Worm (Caenorhabditis elegans) whole organism, L1 larva: ENCODE data around the gene ears-2.

ENCODE experiments used
- ceh-82 ChIP-seq, 3 experiments: fragments of 150-350 bp in 1 of 3; sonication (generic microtip) in 2 of 3; optimal IDR thresholded peaks; 2 replicates each; lab custom pipeline; 2014 to 2017; ENCODE audit warnings: missing biosample characterization in 3 of 3, missing genetic modification characterization in 3 of 3
- fos-1 ChIP-seq: fragments of 150-350 bp; optimal IDR thresholded peaks from 2 replicates; lab custom pipeline; 2014; ENCODE audit warnings: missing biosample characterization, missing genetic modification characterization
- lir-3 ChIP-seq: sonication (generic microtip); optimal IDR thresholded peaks from 2 replicates; lab custom pipeline; 2016; ENCODE audit warnings: mild to moderate bottlenecking, missing genetic modification characterization, moderate library complexity, missing compliant biosample characterization; ENCODE audit not compliant: poor library complexity
- mdl-1 ChIP-seq, 2 experiments: fragments of 150-350 bp; optimal IDR thresholded peaks; 2 replicates each; lab custom pipeline; 2014 to 2017; ENCODE audit warnings: missing biosample characterization in 2 of 2, missing genetic modification characterization in 2 of 2, inconsistent platforms in 1 of 2
- nhr-28 ChIP-seq: fragments of 150-350 bp; optimal IDR thresholded peaks from 2 replicates; lab custom pipeline; 2014; ENCODE audit warnings: missing biosample characterization, missing genetic modification characterization
- nhr-71 ChIP-seq: sonication (generic microtip); optimal IDR thresholded peaks from 2 replicates; lab custom pipeline; 2016; ENCODE audit warnings: mild to moderate bottlenecking, missing genetic modification characterization, moderate library complexity, missing compliant biosample characterization
- pag-3 ChIP-seq: sonication (generic microtip); optimal IDR thresholded peaks from 2 replicates; lab custom pipeline; 2017; ENCODE audit warnings: missing genetic modification characterization, mild to moderate bottlenecking, missing compliant biosample characterization, antibody characterized with exemption, borderline replicate concordance; ENCODE audit not compliant: insufficient read depth
- pax-3 ChIP-seq: fragments of 200-800 bp; sonication (Bioruptor generic); optimal IDR thresholded peaks from 2 replicates; lab custom pipeline; 2018; ENCODE audit warnings: mild to moderate bottlenecking, missing genetic modification characterization, moderate library complexity, missing compliant biosample characterization
- snpc-4 ChIP-seq: fragments of 150-350 bp; optimal IDR thresholded peaks from 2 replicates; lab custom pipeline; 2014; ENCODE audit warnings: missing biosample characterization, missing genetic modification characterization
- sptf-1 ChIP-seq: fragments of 150-350 bp; optimal IDR thresholded peaks from 2 replicates; lab custom pipeline; 2014; ENCODE audit warnings: missing biosample characterization, missing genetic modification characterization
- swsn-7 ChIP-seq: sonication (generic microtip); optimal IDR thresholded peaks from 2 replicates; lab custom pipeline; 2016; ENCODE audit warnings: missing genetic modification characterization, missing compliant biosample characterization
- unc-130 ChIP-seq: fragments of 150-350 bp; optimal IDR thresholded peaks from 2 replicates; lab custom pipeline; 2017; ENCODE audit warnings: missing biosample characterization, missing genetic modification characterization, inconsistent platforms

ce11 chrIV:419674-420073 lies 29.4 kb upstream of the ears-2 start, which contains the start of gene eri-1:
- TF ChIP-seq sptf-1 (no peak), mdl-1 (tag; optimal IDR thresholded peaks at IDR 0.05; lab: Kevin White, UChicago) (no peak), nhr-71 (tag; lab: Kevin White, UChicago) (no peak), pag-3 (tag; lab: Kevin White, UChicago) (no peak), pax-3 (tag; lab: Kevin White, UChicago) (no peak), lir-3 (tag; lab: Kevin White, UChicago) (no peak), nhr-28 (tag; lab: Kevin White, UChicago) (no peak), snpc-4 (no peak), ceh-82 (tag; optimal IDR thresholded peaks at IDR 0.05; lab: Kevin White, UChicago) (no peak), unc-130 (tag; lab: Kevin White, UChicago) (no peak), fos-1 (tag; lab: Kevin White, UChicago) (no peak), swsn-7 (tag; lab: Kevin White, UChicago) (no peak)
